Fruit fly (Drosophila melanogaster): ENCODE results near the gene CG32847.

dm6 chr3L:15094589-15095288 is 26.6 kb upstream of the CG32847 start, which contains the start of the genes sstn, Plp and GlyRS:
- TF ChIP-seq psq (optimal IDR thresholded peaks at IDR 0.05) (no peak), h (optimal IDR thresholded peaks at IDR 0.05) (no peak)

All from Kc167 (cell line).